Worm (Caenorhabditis elegans): ENCODE measurements around the gene ndub-5.

The ndub-5 gene

DNA sequence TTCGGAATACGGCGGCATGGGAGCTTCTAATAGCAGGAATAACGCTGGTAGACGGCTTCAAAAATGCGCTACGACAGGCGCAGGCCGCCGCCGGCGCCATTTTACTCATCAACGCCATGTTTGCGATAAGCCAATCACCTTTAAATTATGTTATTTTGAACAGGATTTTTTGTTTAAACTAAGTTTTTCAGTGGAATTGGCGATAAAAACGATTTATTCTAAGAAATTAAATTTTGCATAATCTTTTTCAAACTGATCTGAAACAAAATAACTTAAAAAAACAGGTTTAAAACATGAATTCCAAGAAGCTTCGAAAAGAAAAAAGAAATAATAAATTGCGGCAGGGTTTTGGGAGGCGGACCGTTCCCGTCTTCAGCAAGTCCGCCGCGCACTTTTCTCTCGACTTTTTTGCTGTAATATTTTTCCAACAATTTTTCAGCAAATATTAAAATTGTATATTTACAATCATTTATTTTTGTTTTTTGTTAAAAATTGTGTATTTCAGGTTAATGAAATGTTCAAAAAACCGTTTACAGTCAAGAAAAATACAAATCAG, at the start of gene ndub-5, which contains the start of gene eif-2D:
Gene ndub-5 (minus strand): TSS at position 138 of the 556 bp plus-strand sequence.
Gene eif-2D (plus strand): TSS at position 506 of the 556 bp plus-strand sequence.
- TF ChIP-seq ztf-29 (GFP tag; IDR thresholded peaks at IDR 0.05) = no peak
- TF ChIP-seq flt-1 (GFP tag; IDR thresholded peaks at IDR 0.05) = no peak
- no peak for TF ChIP-seq med-1 (GFP tag; optimal IDR thresholded peaks at IDR 0.05; ENCODE audit: insufficient read depth)
- no peak for TF ChIP-seq tab-1 (GFP tag; IDR thresholded peaks at IDR 0.05)
- TF ChIP-seq klf-2 (GFP tag; conservative IDR thresholded peaks at IDR 0.05) = no peak
- TF ChIP-seq cog-1 (tag; optimal IDR thresholded peaks at IDR 0.05) = no peak
- no peak for TF ChIP-seq ref-1 (GFP tag; conservative IDR thresholded peaks at IDR 0.05)
- no peak for TF ChIP-seq T22C8.4 (GFP tag; IDR thresholded peaks at IDR 0.05)
- TF ChIP-seq ztf-23 (GFP tag; IDR thresholded peaks at IDR 0.05) = no peak

DNA sequence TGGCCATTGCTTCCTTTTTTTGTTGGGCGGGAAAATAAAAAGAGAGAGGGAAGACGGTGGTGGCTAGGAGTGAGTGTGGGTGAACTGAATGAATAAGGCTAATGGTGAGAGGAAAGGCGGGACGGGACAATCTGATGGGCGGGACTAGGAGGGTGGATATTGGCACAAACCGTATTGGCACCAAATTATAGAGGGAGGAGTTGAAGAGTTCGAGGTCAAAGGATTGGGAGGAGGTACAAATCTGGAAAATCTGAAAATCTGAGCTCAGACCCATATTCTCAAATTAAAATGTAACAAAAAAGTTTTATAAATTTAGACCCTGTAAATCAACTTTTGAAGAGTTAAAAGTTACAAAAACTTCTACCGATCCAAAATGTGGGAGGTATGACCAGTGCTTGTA, 47.6 kb upstream of the ndub-5 start, which contains the start of gene hlh-14:
Gene hlh-14 (minus strand): TSS at position 101 of the 400 bp plus-strand sequence.
- TF ChIP-seq ztf-29 (GFP tag; IDR thresholded peaks at IDR 0.05) = no peak
- TF ChIP-seq flt-1 (GFP tag; IDR thresholded peaks at IDR 0.05) = no peak
- no peak for TF ChIP-seq med-1 (GFP tag; optimal IDR thresholded peaks at IDR 0.05; ENCODE audit: insufficient read depth)
- no peak for TF ChIP-seq T22C8.4 (GFP tag; IDR thresholded peaks at IDR 0.05)
- no peak for TF ChIP-seq cog-1 (tag; optimal IDR thresholded peaks at IDR 0.05)
- TF ChIP-seq klf-2 (GFP tag; conservative IDR thresholded peaks at IDR 0.05) = no peak
- TF ChIP-seq ztf-23 (GFP tag; IDR thresholded peaks at IDR 0.05) = no peak
- TF ChIP-seq ref-1 (GFP tag; conservative IDR thresholded peaks at IDR 0.05) = no peak
- TF ChIP-seq tab-1 (GFP tag; IDR thresholded peaks at IDR 0.05) = no peak

DNA sequence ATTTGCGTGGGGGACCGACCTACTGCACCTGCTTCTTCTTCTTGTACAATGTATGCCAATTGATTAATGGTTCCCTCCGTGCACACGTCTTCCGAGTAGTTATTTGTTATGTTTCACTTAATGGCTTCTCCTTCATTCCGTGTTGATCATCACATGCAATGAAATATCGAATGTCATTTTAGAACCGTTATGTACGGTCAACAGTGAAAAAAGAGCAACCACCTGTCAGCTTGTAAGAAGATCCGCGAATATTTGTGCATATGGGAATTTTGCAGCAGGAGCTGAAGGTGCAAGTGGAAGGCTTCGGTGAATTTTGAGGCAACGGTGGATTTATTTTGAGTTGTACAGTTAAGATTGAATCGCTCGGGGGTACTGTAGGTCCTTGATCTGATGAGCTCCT, 45.4 kb upstream of the ndub-5 start:
- TF ChIP-seq ref-1 (GFP tag; conservative IDR thresholded peaks at IDR 0.05) = no peak
- no peak for TF ChIP-seq tab-1 (GFP tag; IDR thresholded peaks at IDR 0.05)
- no peak for TF ChIP-seq T22C8.4 (GFP tag; IDR thresholded peaks at IDR 0.05)
- TF ChIP-seq ztf-29 (GFP tag; IDR thresholded peaks at IDR 0.05) = no peak

DNA sequence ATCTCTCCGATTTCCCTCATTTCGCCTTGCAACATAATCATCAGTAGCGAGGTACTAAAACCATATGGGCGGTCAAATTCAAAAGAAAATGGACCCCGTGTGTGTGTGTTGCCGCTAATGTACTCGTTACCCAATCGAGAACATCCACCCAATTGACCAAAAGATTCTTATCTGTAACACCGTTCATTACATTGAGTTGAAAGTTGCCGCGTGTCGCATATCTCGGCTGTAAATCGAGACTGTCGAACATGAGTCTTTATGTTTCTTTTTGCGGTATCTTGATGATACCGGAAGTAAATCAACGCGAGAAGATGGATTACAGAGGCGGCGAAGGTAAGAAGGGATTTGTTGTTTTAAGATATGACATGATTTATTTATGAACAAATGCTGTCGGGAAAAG, 44.6 kb upstream of the ndub-5 start:
- TF ChIP-seq cog-1 (tag; optimal IDR thresholded peaks at IDR 0.05) = no peak
- no peak for TF ChIP-seq klf-2 (GFP tag; conservative IDR thresholded peaks at IDR 0.05)
- no peak for TF ChIP-seq ref-1 (GFP tag; conservative IDR thresholded peaks at IDR 0.05)
- no peak for TF ChIP-seq flt-1 (GFP tag; IDR thresholded peaks at IDR 0.05)
- no peak for TF ChIP-seq tab-1 (GFP tag; IDR thresholded peaks at IDR 0.05)
- TF ChIP-seq ztf-23 (GFP tag; IDR thresholded peaks at IDR 0.05) = no peak
- no peak for TF ChIP-seq med-1 (GFP tag; optimal IDR thresholded peaks at IDR 0.05; ENCODE audit: insufficient read depth)
- TF ChIP-seq T22C8.4 (GFP tag; IDR thresholded peaks at IDR 0.05) = no peak
- TF ChIP-seq ztf-29 (GFP tag; IDR thresholded peaks at IDR 0.05) = no peak

DNA sequence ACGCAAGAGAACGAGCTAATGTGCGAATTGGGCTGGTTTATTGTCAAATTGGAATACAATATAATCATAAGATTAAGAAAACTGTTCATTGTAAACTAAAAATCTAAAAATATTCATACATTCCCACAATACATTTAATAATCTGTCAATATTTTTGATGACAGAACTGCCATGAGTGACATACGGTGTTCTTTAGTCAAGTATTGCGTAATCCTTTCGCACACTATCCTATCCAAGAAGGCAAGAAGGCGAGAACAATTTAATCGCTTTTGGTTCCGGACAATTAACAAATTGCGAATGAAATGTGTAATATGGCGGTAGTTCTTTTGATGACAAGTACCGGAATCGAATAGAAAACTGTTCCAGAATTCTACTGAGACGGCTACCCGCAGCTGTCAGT, 43.7 kb upstream of the ndub-5 start:
- no peak for TF ChIP-seq flt-1 (GFP tag; IDR thresholded peaks at IDR 0.05)
- no peak for TF ChIP-seq ztf-29 (GFP tag; IDR thresholded peaks at IDR 0.05)
- TF ChIP-seq T22C8.4 (GFP tag; IDR thresholded peaks at IDR 0.05) = no peak
- TF ChIP-seq med-1 (GFP tag; optimal IDR thresholded peaks at IDR 0.05; ENCODE audit: insufficient read depth) = no peak
- no peak for TF ChIP-seq tab-1 (GFP tag; IDR thresholded peaks at IDR 0.05)
- no peak for TF ChIP-seq klf-2 (GFP tag; conservative IDR thresholded peaks at IDR 0.05)
- no peak for TF ChIP-seq ztf-23 (GFP tag; IDR thresholded peaks at IDR 0.05)

DNA sequence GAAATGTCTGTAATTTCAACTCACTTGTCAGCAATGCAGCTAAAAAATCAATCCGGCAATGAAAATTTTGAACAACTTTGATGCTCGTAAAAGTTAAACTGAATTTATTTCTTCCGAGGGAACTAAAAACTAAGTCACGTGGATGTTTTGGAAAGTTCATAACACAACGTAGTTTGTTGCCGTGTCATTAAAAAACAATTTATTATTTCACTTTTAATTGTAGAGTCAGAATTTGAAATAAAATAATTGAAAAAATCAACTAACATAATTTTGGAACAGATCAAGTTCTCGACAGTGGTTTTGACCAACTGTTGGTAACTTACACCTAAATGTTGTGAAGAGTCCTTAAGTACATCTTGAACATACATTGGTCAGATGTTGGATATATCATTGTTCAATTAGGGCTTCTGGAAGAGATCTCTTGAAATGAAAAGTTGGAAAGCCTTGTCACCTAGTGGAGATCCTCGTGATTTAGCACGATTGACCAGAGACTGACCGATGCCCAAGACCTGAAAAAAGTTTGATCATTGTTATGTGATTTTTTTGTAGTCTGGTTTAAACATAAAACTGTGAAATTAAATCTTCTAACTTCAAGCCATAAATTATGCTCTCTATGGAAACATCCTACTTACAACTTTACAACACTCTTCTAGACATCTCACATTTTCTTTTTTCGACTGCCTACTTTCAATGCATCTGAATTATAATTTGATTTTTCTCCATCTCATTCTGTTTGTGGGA, 39.4 kb upstream of the ndub-5 start, which contains the start of the genes C18A3.7 and C18A3.11:
Gene C18A3.7 (minus strand): TSS at position 101 of the 741 bp plus-strand sequence.
Gene C18A3.11 (plus strand): TSS at position 691 of the 741 bp plus-strand sequence.
- TF ChIP-seq flt-1 (GFP tag; IDR thresholded peaks at IDR 0.05) (no peak), ztf-29 (GFP tag; IDR thresholded peaks at IDR 0.05) (no peak), klf-2 (GFP tag; conservative IDR thresholded peaks at IDR 0.05) (no peak), tab-1 (GFP tag; IDR thresholded peaks at IDR 0.05) (no peak), ref-1 (GFP tag; conservative IDR thresholded peaks at IDR 0.05) (no peak), T22C8.4 (GFP tag; IDR thresholded peaks at IDR 0.05) (no peak), med-1 (GFP tag; optimal IDR thresholded peaks at IDR 0.05; ENCODE audit: insufficient read depth) (no peak), cog-1 (tag; optimal IDR thresholded peaks at IDR 0.05) (no peak), ztf-23 (GFP tag; IDR thresholded peaks at IDR 0.05) (no peak)

DNA sequence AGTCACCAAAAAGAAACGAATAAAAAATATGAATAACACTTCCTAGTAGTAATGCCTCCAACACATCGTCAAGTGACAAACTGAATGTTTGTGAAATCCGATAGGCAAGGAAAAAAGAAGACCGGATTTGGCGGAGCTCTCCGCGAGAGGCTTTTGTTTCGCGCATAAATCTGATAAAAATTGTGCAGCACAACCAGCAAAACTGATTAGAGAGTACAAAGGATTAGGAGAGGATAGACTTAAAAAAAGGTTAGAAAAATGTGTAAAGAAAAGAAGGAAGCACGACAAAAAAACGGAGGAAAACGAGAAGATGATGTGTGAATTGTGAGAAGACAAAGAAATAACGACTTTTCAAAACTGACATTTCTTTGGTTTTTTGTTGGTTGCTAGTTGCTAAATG, 36.6 kb upstream of the ndub-5 start, which contains the start of gene rab-3:
Gene rab-3 (minus strand): TSS at position 147 of the 400 bp plus-strand sequence.
- TF ChIP-seq klf-2 (GFP tag; conservative IDR thresholded peaks at IDR 0.05) = no peak
- no peak for TF ChIP-seq ztf-23 (GFP tag; IDR thresholded peaks at IDR 0.05)
- TF ChIP-seq T22C8.4 (GFP tag; IDR thresholded peaks at IDR 0.05) = no peak
- no peak for TF ChIP-seq tab-1 (GFP tag; IDR thresholded peaks at IDR 0.05)
- no peak for TF ChIP-seq med-1 (GFP tag; optimal IDR thresholded peaks at IDR 0.05; ENCODE audit: insufficient read depth)
- no peak for TF ChIP-seq ref-1 (GFP tag; conservative IDR thresholded peaks at IDR 0.05)
- no peak for TF ChIP-seq flt-1 (GFP tag; IDR thresholded peaks at IDR 0.05)
- no peak for TF ChIP-seq cog-1 (tag; optimal IDR thresholded peaks at IDR 0.05)
- TF ChIP-seq ztf-29 (GFP tag; IDR thresholded peaks at IDR 0.05) = no peak

DNA sequence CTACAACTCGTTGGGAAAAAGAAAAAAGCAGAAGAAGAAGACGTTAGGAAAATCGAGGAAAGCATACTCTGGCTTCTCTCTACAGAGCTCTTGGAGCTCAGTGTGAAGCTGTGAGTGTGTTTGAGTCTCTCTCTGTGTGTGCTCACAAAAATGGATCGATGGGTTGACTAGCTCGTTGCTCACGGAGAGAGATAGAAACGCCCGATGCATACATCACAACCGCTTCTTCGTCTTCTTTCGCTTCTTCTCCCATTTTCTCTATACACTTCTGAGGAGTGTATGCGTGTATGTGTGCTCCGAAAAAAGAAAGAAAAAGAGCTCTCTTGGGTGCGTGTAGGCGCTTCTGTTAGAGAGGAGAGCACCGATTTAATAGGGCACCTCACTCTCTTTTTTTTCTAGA, 33.9 kb upstream of the ndub-5 start:
- TF ChIP-seq ref-1 (GFP tag; conservative IDR thresholded peaks at IDR 0.05) (no peak), med-1 (GFP tag; optimal IDR thresholded peaks at IDR 0.05; ENCODE audit: insufficient read depth) (no peak), flt-1 (GFP tag; IDR thresholded peaks at IDR 0.05) (no peak), T22C8.4 (GFP tag; IDR thresholded peaks at IDR 0.05) (no peak), tab-1 (GFP tag; IDR thresholded peaks at IDR 0.05) (no peak), ztf-29 (GFP tag; IDR thresholded peaks at IDR 0.05) (no peak)

DNA sequence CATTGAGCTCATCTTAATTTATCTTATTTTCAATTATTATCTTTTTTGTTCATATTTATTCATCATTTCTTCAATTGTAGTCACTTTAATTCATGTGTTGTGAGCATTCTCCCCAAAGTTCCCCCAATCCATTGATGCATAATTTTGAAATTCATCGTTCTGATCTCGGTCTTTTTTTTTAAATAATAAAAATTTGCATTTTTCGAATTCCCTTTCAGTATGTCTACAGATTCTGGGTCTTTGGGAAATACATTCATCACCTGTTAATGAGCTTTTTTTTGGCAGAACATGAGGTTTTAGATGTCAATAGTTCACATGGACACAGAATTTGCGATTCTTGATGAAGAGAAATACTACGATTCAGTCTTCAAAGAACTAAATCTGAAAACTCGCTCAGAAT, 28.7 kb upstream of the ndub-5 start, which contains the start of gene damt-1:
Gene damt-1 (plus strand): TSS at position 301 of the 400 bp plus-strand sequence.
- TF ChIP-seq med-1 (GFP tag; optimal IDR thresholded peaks at IDR 0.05; ENCODE audit: insufficient read depth) (no peak), klf-2 (GFP tag; conservative IDR thresholded peaks at IDR 0.05) (no peak), T22C8.4 (GFP tag; IDR thresholded peaks at IDR 0.05) (no peak), flt-1 (GFP tag; IDR thresholded peaks at IDR 0.05) (no peak), ref-1 (GFP tag; conservative IDR thresholded peaks at IDR 0.05) (no peak)

Measured in whole organism, midembryonic.